Worm (Caenorhabditis elegans) whole organism, L4 larva: ENCODE data around the gene F54B11.11.
A peak's percentile ranks its signal among the peaks of the same experiment; 100 is the strongest.

Source experiments
- F10B5.3 ChIP-seq: sonication (generic microtip); optimal IDR thresholded peaks from 2 replicates; lab custom pipeline; 2016; ENCODE audit warnings: mild to moderate bottlenecking, missing genetic modification characterization, missing compliant biosample characterization
- F37D6.2 ChIP-seq: sonication (generic microtip); optimal IDR thresholded peaks from 2 replicates; lab custom pipeline; 2016; ENCODE audit warnings: mild to moderate bottlenecking, missing genetic modification characterization, missing compliant biosample characterization
- F44E2.7 ChIP-seq: fragments of 200-800 bp; sonication (Bioruptor generic); IDR thresholded peaks from 2 replicates; pipeline ENCODE4 v2.1.2; 2022; ENCODE audit warnings: missing genetic modification characterization, missing compliant biosample characterization
- F49E8.2 ChIP-seq: sonication (generic microtip); optimal IDR thresholded peaks from 2 replicates; lab custom pipeline; 2016; ENCODE audit warnings: missing compliant biosample characterization, mild to moderate bottlenecking, missing genetic modification characterization, borderline replicate concordance
- R02D3.7 ChIP-seq: fragments of 150-350 bp; sonication (generic microtip); optimal IDR thresholded peaks from 3 replicates; lab custom pipeline; 2014; ENCODE audit warnings: missing biosample characterization, missing genetic modification characterization
- T20F7.1 ChIP-seq: fragments of 200-800 bp; sonication (Bioruptor generic); optimal IDR thresholded peaks from 2 replicates; lab custom pipeline; 2018; ENCODE audit warnings: mild to moderate bottlenecking, missing genetic modification characterization, missing compliant biosample characterization
- T26A8.4 ChIP-seq: fragments of 200-800 bp; sonication (Bioruptor generic); IDR thresholded peaks from 2 replicates; pipeline ENCODE4 v1.3.6; 2022; ENCODE audit warnings: missing genetic modification characterization, missing compliant biosample characterization
- Y105C5A.15 ChIP-seq: fragments of 200-800 bp; sonication (Bioruptor generic); IDR thresholded peaks from 2 replicates; pipeline ENCODE4 v1.3.6; 2022; ENCODE audit warnings: missing genetic modification characterization, missing compliant biosample characterization
- Y48G9A.11 ChIP-seq: fragments of 200-800 bp; sonication (Bioruptor generic); IDR thresholded peaks from 2 replicates; pipeline ENCODE4 v1.3.6; 2022; ENCODE audit warnings: missing genetic modification reagents, missing genetic modification characterization, missing compliant biosample characterization
- Y5F2A.4 ChIP-seq: fragments of 200-800 bp; sonication (Bioruptor generic); optimal IDR thresholded peaks from 2 replicates; lab custom pipeline; 2018; ENCODE audit warnings: mild to moderate bottlenecking, missing genetic modification characterization, missing compliant biosample characterization
- Y75B8A.6 ChIP-seq: fragments of 200-800 bp; sonication (Bioruptor generic); IDR thresholded peaks from 2 replicates; pipeline ENCODE4 v1.3.6; 2022; ENCODE audit warnings: missing genetic modification reagents, missing genetic modification characterization, missing compliant biosample characterization
- ZK546.5 ChIP-seq, 2 experiments: sonication (generic microtip); optimal IDR thresholded peaks; 2 replicates each; lab custom pipeline; 2017; ENCODE audit warnings: missing biosample characterization in 2 of 2, missing genetic modification characterization in 2 of 2
- aly-2 ChIP-seq: sonication (generic microtip); optimal IDR thresholded peaks from 2 replicates; lab custom pipeline; 2018; ENCODE audit warnings: missing biosample characterization, missing genetic modification characterization
- arid-1 ChIP-seq: fragments of 200-800 bp; sonication (Bioruptor generic); conservative IDR thresholded peaks from 2 replicates; pipeline ENCODE4 v1.3.6; 2022; ENCODE audit warnings: missing genetic modification reagents, missing genetic modification characterization, missing compliant biosample characterization
- ceh-20 ChIP-seq: fragments of 200-800 bp; sonication (Bioruptor generic); IDR thresholded peaks from 2 replicates; pipeline ENCODE4 v1.3.6; 2022; ENCODE audit warnings: missing genetic modification reagents, missing genetic modification characterization, missing compliant biosample characterization
- ceh-32 ChIP-seq: sonication (generic microtip); optimal IDR thresholded peaks from 2 replicates; lab custom pipeline; 2016; ENCODE audit warnings: mild to moderate bottlenecking, missing genetic modification characterization, missing compliant biosample characterization; ENCODE audit not compliant: poor library complexity
- ceh-44 ChIP-seq: fragments of 200-800 bp; sonication (Bioruptor generic); IDR thresholded peaks from 2 replicates; pipeline ENCODE4 v1.3.6; 2022; ENCODE audit warnings: missing genetic modification reagents, missing genetic modification characterization, missing compliant biosample characterization
- ceh-82 ChIP-seq: sonication (generic microtip); optimal IDR thresholded peaks from 2 replicates; lab custom pipeline; 2017; ENCODE audit warnings: missing biosample characterization, missing genetic modification characterization
- ctbp-1 ChIP-seq: fragments of 200-800 bp; sonication (Bioruptor generic); IDR thresholded peaks from 2 replicates; pipeline ENCODE4 v1.3.6; 2022; ENCODE audit warnings: missing genetic modification reagents, missing genetic modification characterization, missing compliant biosample characterization
- daf-12 ChIP-seq: fragments of 150-350 bp; optimal IDR thresholded peaks from 2 replicates; lab custom pipeline; 2014; ENCODE audit warnings: missing biosample characterization, missing genetic modification reagents, missing genetic modification characterization
- daf-16 ChIP-seq, 3 experiments: sonication (generic microtip); optimal IDR thresholded peaks; 2 replicates each; lab custom pipeline; 2016 to 2017; ENCODE audit warnings: missing genetic modification characterization in 3 of 3, missing genetic modification reagents in 3 of 3, mild to moderate bottlenecking in 2 of 3, missing compliant biosample characterization in 2 of 3, missing biosample characterization in 1 of 3, moderate library complexity in 1 of 3
- daf-19 ChIP-seq: fragments of 200-800 bp; sonication (Bioruptor generic); conservative IDR thresholded peaks from 2 replicates; pipeline ENCODE4 v1.3.6; 2022; ENCODE audit warnings: missing genetic modification characterization, missing compliant biosample characterization
- dmd-9 ChIP-seq: fragments of 200-800 bp; sonication (Bioruptor generic); IDR thresholded peaks from 2 replicates; pipeline ENCODE4 v1.3.6; 2022; ENCODE audit warnings: missing genetic modification reagents, missing genetic modification characterization, missing compliant biosample characterization
- dve-1 ChIP-seq: sonication (generic microtip); optimal IDR thresholded peaks from 2 replicates; lab custom pipeline; 2017; ENCODE audit warnings: antibody characterized with exemption, mild to moderate bottlenecking, missing genetic modification characterization, missing compliant biosample characterization; ENCODE audit not compliant: insufficient read depth
- fkh-10 ChIP-seq: fragments of 150-350 bp; optimal IDR thresholded peaks from 2 replicates; lab custom pipeline; 2014; ENCODE audit warnings: missing biosample characterization, missing genetic modification reagents, missing genetic modification characterization
- hif-1 ChIP-seq, 2 experiments: sonication (generic microtip); optimal IDR thresholded peaks; 2 replicates each; lab custom pipeline; 2016 to 2017; ENCODE audit warnings: missing compliant biosample characterization in 2 of 2, missing genetic modification characterization in 2 of 2, missing genetic modification reagents in 2 of 2, missing genotype in 2 of 2, mild to moderate bottlenecking in 1 of 2
- hlh-11 ChIP-seq: fragments of 200-800 bp; sonication (Bioruptor generic); optimal IDR thresholded peaks from 2 replicates; lab custom pipeline; 2018; ENCODE audit warnings: mild to moderate bottlenecking, missing genetic modification characterization, missing compliant biosample characterization
- hmg-1.1 ChIP-seq: fragments of 200-800 bp; sonication (Bioruptor generic); IDR thresholded peaks from 2 replicates; pipeline ENCODE4 v1.3.6; 2022; ENCODE audit warnings: missing genetic modification reagents, missing genetic modification characterization, missing compliant biosample characterization
- lim-7 ChIP-seq: fragments of 200-800 bp; sonication (Bioruptor generic); IDR thresholded peaks from 2 replicates; pipeline ENCODE4 v1.3.6; 2022; ENCODE audit warnings: missing genetic modification characterization, missing compliant biosample characterization
- lin-13 ChIP-seq: fragments of 150-350 bp; optimal IDR thresholded peaks from 2 replicates; lab custom pipeline; 2014; ENCODE audit warnings: missing biosample characterization, missing genetic modification reagents, missing genetic modification characterization
- lin-29 ChIP-seq: fragments of 200-800 bp; sonication (Bioruptor generic); IDR thresholded peaks from 2 replicates; pipeline ENCODE4 v1.3.6; 2022; ENCODE audit warnings: missing genetic modification reagents, missing genetic modification characterization, missing compliant biosample characterization
- lir-3 ChIP-seq: sonication (generic microtip); optimal IDR thresholded peaks from 2 replicates; lab custom pipeline; 2016; ENCODE audit warnings: mild to moderate bottlenecking, missing genetic modification characterization, missing compliant biosample characterization
- lsy-2 ChIP-seq, 2 experiments: fragments of 150-350 bp in 1 of 2; sonication (generic microtip) in 1 of 2; optimal IDR thresholded peaks; 2 replicates each; lab custom pipeline; 2014 to 2017; ENCODE audit warnings: missing biosample characterization in 2 of 2, missing genetic modification characterization in 2 of 2
- mxl-3 ChIP-seq: fragments of 200-800 bp; sonication (Bioruptor generic); optimal IDR thresholded peaks from 2 replicates; lab custom pipeline; 2018; ENCODE audit warnings: mild to moderate bottlenecking, missing genetic modification characterization, missing compliant biosample characterization
- nhr-237 ChIP-seq: sonication (generic microtip); optimal IDR thresholded peaks from 2 replicates; lab custom pipeline; 2017; ENCODE audit warnings: missing biosample characterization, missing genetic modification characterization
- nhr-25 ChIP-seq: sonication (generic microtip); optimal IDR thresholded peaks from 2 replicates; lab custom pipeline; 2017; ENCODE audit warnings: missing genetic modification characterization, mild to moderate bottlenecking, missing compliant biosample characterization, antibody characterized with exemption, moderate library complexity, borderline replicate concordance; ENCODE audit not compliant: insufficient read depth
- nhr-28 ChIP-seq: fragments of 150-350 bp; optimal IDR thresholded peaks from 2 replicates; lab custom pipeline; 2014; ENCODE audit warnings: missing biosample characterization, missing genetic modification characterization
- nhr-42 ChIP-seq: fragments of 200-800 bp; sonication (Bioruptor generic); IDR thresholded peaks from 2 replicates; pipeline ENCODE4 v1.3.6; 2022; ENCODE audit warnings: missing genetic modification characterization, missing compliant biosample characterization
- nhr-6 ChIP-seq: fragments of 150-350 bp; optimal IDR thresholded peaks from 2 replicates; lab custom pipeline; 2014; ENCODE audit warnings: missing biosample characterization, missing genetic modification characterization
- nhr-76 ChIP-seq: fragments of 150-350 bp; optimal IDR thresholded peaks from 2 replicates; lab custom pipeline; 2014; ENCODE audit warnings: missing biosample characterization, missing genetic modification characterization
- php-3 ChIP-seq: fragments of 200-800 bp; sonication (Bioruptor generic); IDR thresholded peaks from 2 replicates; pipeline ENCODE4 v1.3.6; 2022; ENCODE audit warnings: missing genetic modification reagents, missing genetic modification characterization, missing compliant biosample characterization
- pqm-1 ChIP-seq: sonication (generic microtip); optimal IDR thresholded peaks from 2 replicates; lab custom pipeline; 2017; ENCODE audit warnings: missing biosample characterization, missing genetic modification characterization
- rbr-2 ChIP-seq: sonication (generic microtip); optimal IDR thresholded peaks from 2 replicates; lab custom pipeline; 2016; ENCODE audit warnings: missing genotype, missing genetic modification characterization, missing compliant biosample characterization
- skn-1 ChIP-seq: fragments of 150-350 bp; optimal IDR thresholded peaks from 2 replicates; lab custom pipeline; 2014; ENCODE audit warnings: missing biosample characterization, missing genetic modification characterization
- spr-3 ChIP-seq: fragments of 200-800 bp; sonication (Bioruptor generic); optimal IDR thresholded peaks from 2 replicates; lab custom pipeline; 2018; ENCODE audit warnings: mild to moderate bottlenecking, missing genetic modification characterization, missing compliant biosample characterization
- tra-1 ChIP-seq: fragments of 200-800 bp; sonication (Bioruptor generic); IDR thresholded peaks from 2 replicates; pipeline ENCODE4 v1.3.6; 2022; ENCODE audit warnings: missing genetic modification reagents, missing genetic modification characterization, missing compliant biosample characterization
- unc-130 ChIP-seq: sonication (generic microtip); optimal IDR thresholded peaks from 2 replicates; lab custom pipeline; 2016; ENCODE audit warnings: missing genetic modification reagents, missing genetic modification characterization, missing compliant biosample characterization
- unc-39 ChIP-seq: sonication (generic microtip); optimal IDR thresholded peaks from 2 replicates; lab custom pipeline; 2017; ENCODE audit warnings: missing biosample characterization, missing genetic modification characterization
- zag-1 ChIP-seq: fragments of 150-350 bp; optimal IDR thresholded peaks from 2 replicates; lab custom pipeline; 2014; ENCODE audit warnings: missing biosample characterization, missing genetic modification characterization
- zfp-2 ChIP-seq: sonication (generic microtip); optimal IDR thresholded peaks from 2 replicates; lab custom pipeline; 2016; ENCODE audit warnings: mild to moderate bottlenecking, missing genetic modification characterization, missing compliant biosample characterization

The F54B11.11 gene

DNA sequence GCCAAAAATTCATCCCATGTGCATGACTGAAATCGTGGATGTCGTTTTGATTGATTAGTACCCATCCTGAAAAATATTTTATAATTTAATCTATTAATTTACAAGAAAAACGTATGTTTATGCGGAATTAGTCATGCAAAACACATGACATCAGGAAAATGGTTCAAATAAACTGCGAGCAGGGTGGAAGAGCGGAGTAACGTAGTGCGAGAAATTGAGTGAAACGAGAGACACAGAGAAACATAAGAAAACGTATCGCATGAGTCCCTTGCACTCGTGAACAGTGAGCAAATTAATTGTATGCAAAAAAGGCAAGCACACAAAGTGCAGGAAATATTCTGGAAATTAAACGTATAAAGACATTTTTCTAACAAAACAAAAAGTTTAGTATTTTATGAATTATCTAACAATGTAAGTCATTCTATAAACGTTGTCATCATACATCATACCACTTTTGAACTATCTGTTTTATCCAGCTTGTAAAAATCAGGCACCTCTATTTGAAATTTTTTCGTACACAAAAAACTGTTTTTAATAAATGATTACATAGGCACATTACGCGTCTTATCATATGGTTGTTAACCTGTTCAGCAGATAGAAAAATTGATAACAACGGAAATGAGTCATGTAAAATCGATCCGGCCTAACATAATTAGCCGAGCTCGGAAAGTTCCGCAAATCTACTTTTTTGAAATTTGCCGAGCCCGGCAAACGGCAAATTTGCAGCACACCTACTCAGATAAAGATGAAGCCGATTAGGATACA is 17.6 kb downstream of the F54B11.11 start, which contains the start of gene F54B11.5 (continued):
- TF ChIP-seq lir-3, result no peak
- no peak for TF ChIP-seq unc-39 (tag; lab: Kevin White, UChicago)
- TF ChIP-seq F37D6.2 (tag; lab: Kevin White, UChicago), result no peak
- no peak for TF ChIP-seq nhr-25
- TF ChIP-seq ceh-82, result no peak
- TF ChIP-seq Y105C5A.15 (GFP tag; lab: Robert Waterston, UW), result no peak
- TF ChIP-seq hmg-1.1 (GFP tag; lab: Robert Waterston, UW), result peak; percentile 51; the same call in 1 of the 2 replicates
- no peak for TF ChIP-seq spr-3
- TF ChIP-seq Y75B8A.6 (GFP tag; lab: Robert Waterston, UW), result no peak
- no peak for TF ChIP-seq ceh-32
- no peak for TF ChIP-seq tra-1 (GFP tag; lab: Robert Waterston, UW)
- no peak for TF ChIP-seq ceh-20
- TF ChIP-seq skn-1 (tag; lab: Kevin White, UChicago), result no peak
- no peak for TF ChIP-seq arid-1 (GFP tag; lab: Robert Waterston, UW)
- TF ChIP-seq zfp-2 (tag; lab: Kevin White, UChicago), result no peak
- no peak for TF ChIP-seq dmd-9 (GFP tag; lab: Robert Waterston, UW)
- TF ChIP-seq ZK546.5 (tag; optimal IDR thresholded peaks at IDR 0.05; lab: Kevin White, UChicago), result no peak
- TF ChIP-seq rbr-2 (tag; lab: Kevin White, UChicago), result no peak
- no peak for TF ChIP-seq mxl-3 (GFP tag; lab: Kevin White, UChicago)
- TF ChIP-seq php-3, result no peak
- no peak for TF ChIP-seq F49E8.2
- no peak for TF ChIP-seq daf-16 (GFP tag; optimal IDR thresholded peaks at IDR 0.05; lab: Kevin White, UChicago)
- peak; percentile 44 for TF ChIP-seq daf-16 (tag; optimal IDR thresholded peaks at IDR 0.05; lab: Kevin White, UChicago)
- no peak for TF ChIP-seq ceh-44
- TF ChIP-seq lim-7 (GFP tag; lab: Robert Waterston, UW), result no peak
- TF ChIP-seq lin-13 (GFP tag; lab: Kevin White, UChicago), result no peak
- TF ChIP-seq lsy-2 (tag; optimal IDR thresholded peaks at IDR 0.05; lab: Kevin White, UChicago), result peak in 1 of 2 experiments; percentile 63
- TF ChIP-seq daf-19 (GFP tag; lab: Robert Waterston, UW), result no peak
- TF ChIP-seq hif-1 (tag; optimal IDR thresholded peaks at IDR 0.05; lab: Kevin White, UChicago), result no peak
- peak; percentile 37 for TF ChIP-seq pqm-1 (tag; lab: Kevin White, UChicago)
- peak; percentile 60 for TF ChIP-seq hlh-11 (tag; lab: Kevin White, UChicago)
- TF ChIP-seq ctbp-1 (GFP tag; lab: Robert Waterston, UW), result no peak
- no peak for TF ChIP-seq daf-12
- TF ChIP-seq R02D3.7 (tag; lab: Kevin White, UChicago), result no peak
- TF ChIP-seq Y48G9A.11, result no peak
- TF ChIP-seq F44E2.7 (GFP tag; lab: Robert Waterston, UW), result no peak
- no peak for TF ChIP-seq nhr-237 (tag; lab: Kevin White, UChicago)
- TF ChIP-seq F10B5.3 (tag; lab: Kevin White, UChicago), result no peak
- TF ChIP-seq nhr-76 (tag; lab: Kevin White, UChicago), result no peak
- TF ChIP-seq dve-1 (tag; lab: Kevin White, UChicago), result peak; percentile 24
- no peak for TF ChIP-seq nhr-28 (tag; lab: Kevin White, UChicago)
- no peak for TF ChIP-seq zag-1
- TF ChIP-seq T26A8.4 (GFP tag; lab: Robert Waterston, UW), result no peak
- TF ChIP-seq fkh-10, result no peak
- TF ChIP-seq unc-130 (GFP tag; lab: Kevin White, UChicago), result no peak
- no peak for TF ChIP-seq aly-2 (tag; lab: Kevin White, UChicago)
- TF ChIP-seq T20F7.1, result peak; percentile 96
- TF ChIP-seq nhr-6, result no peak
- no peak for TF ChIP-seq lin-29 (GFP tag; lab: Robert Waterston, UW)
- no peak for TF ChIP-seq nhr-42 (GFP tag; lab: Robert Waterston, UW)
- no peak for TF ChIP-seq Y5F2A.4
